Worm (Caenorhabditis elegans): Measurements from ENCODE around the gene atgp-2.
A peak's percentile ranks its signal among the peaks of the same experiment; 100 is the strongest.

atgp-2 gene

ce11 chrII:14647550-14647949 is 3.7 kb upstream of the atgp-2 start:
- TF ChIP-seq ets-5 (GFP tag; IDR thresholded peaks at IDR 0.05), result no peak
- TF ChIP-seq efl-1 (optimal IDR thresholded peaks at IDR 0.05), result no peak
- TF ChIP-seq efl-1 (GFP tag; optimal IDR thresholded peaks at IDR 0.05 in 1 of 2), result peak in 1 of 2 experiments; percentile 87
- TF ChIP-seq ceh-88 (GFP tag; IDR thresholded peaks at IDR 0.05), result no peak

ce11 chrII:14645290-14645689 is 1.4 kb upstream of the atgp-2 start:
- peak; percentile 68 for TF ChIP-seq snu-23 (GFP tag; optimal IDR thresholded peaks at IDR 0.05)
- TF ChIP-seq lin-15B (tag; optimal IDR thresholded peaks at IDR 0.05), result no peak
- no peak for TF ChIP-seq grh-1 (GFP tag; IDR thresholded peaks at IDR 0.05)
- no peak for TF ChIP-seq nhr-11 (tag; optimal IDR thresholded peaks at IDR 0.05)
- peak; percentile 24; the same call in 1 of the 2 replicates for TF ChIP-seq nhr-19 (GFP tag; conservative IDR thresholded peaks at IDR 0.05)
- TF ChIP-seq nhr-71 (tag; optimal IDR thresholded peaks at IDR 0.05), result peak; percentile 72
- no peak for TF ChIP-seq hlh-17 (GFP tag; optimal IDR thresholded peaks at IDR 0.05; ENCODE audit: borderline replicate concordance)
- peak; percentile 5 for TF ChIP-seq fos-1 (tag; optimal IDR thresholded peaks at IDR 0.05)
- TF ChIP-seq ztf-4 (tag; optimal IDR thresholded peaks at IDR 0.05), result peak; percentile 6
- peak; percentile 3 for TF ChIP-seq C16A3.4 (tag; optimal IDR thresholded peaks at IDR 0.05)
- TF ChIP-seq dsc-1 (tag; optimal IDR thresholded peaks at IDR 0.05), result no peak
- peak; percentile 57 to 63 for TF ChIP-seq efl-1 (optimal IDR thresholded peaks at IDR 0.05)
- TF ChIP-seq efl-1 (GFP tag; optimal IDR thresholded peaks at IDR 0.05 in 1 of 2), result peak in 1 of 2 experiments; percentile 47
- no peak for TF ChIP-seq ama-1 (optimal IDR thresholded peaks at IDR 0.05)
- peak in 1 of 6 experiments; percentile 7 for TF ChIP-seq elt-3 (tag; optimal IDR thresholded peaks at IDR 0.05)
- TF ChIP-seq mef-2 (tag; optimal IDR thresholded peaks at IDR 0.05), result no peak
- no peak for TF ChIP-seq nhr-237 (tag; optimal IDR thresholded peaks at IDR 0.05)
- peak; percentile 69 for TF ChIP-seq mep-1 (tag; optimal IDR thresholded peaks at IDR 0.05)
- peak; percentile 12 to 21 (median 14) for TF ChIP-seq dpl-1 (GFP tag; optimal IDR thresholded peaks at IDR 0.05)
- TF ChIP-seq irx-1 (tag; optimal IDR thresholded peaks at IDR 0.05), result peak; percentile 12
- TF ChIP-seq ztf-11 (tag; optimal IDR thresholded peaks at IDR 0.05), result no peak
- TF ChIP-seq blmp-1 (tag; optimal IDR thresholded peaks at IDR 0.05), result peak; percentile 71
- peak; percentile 52 for TF ChIP-seq tbx-2 (tag; optimal IDR thresholded peaks at IDR 0.05)
- TF ChIP-seq snpc-4 (tag; optimal IDR thresholded peaks at IDR 0.05), result peak; percentile 74
- peak in 1 of 2 experiments; percentile 23 for TF ChIP-seq mdl-1 (tag; optimal IDR thresholded peaks at IDR 0.05)
- peak; percentile 46 for TF ChIP-seq swsn-7 (tag; optimal IDR thresholded peaks at IDR 0.05)
- no peak for TF ChIP-seq mab-9 (GFP tag; IDR thresholded peaks at IDR 0.05)
- TF ChIP-seq rnt-1 (tag; optimal IDR thresholded peaks at IDR 0.05), result peak; percentile 58
- peak; percentile 40 to 65 for TF ChIP-seq lsy-2 (tag; optimal IDR thresholded peaks at IDR 0.05)
- TF ChIP-seq lin-35 (GFP tag; optimal IDR thresholded peaks at IDR 0.05), result peak; percentile 24 to 26
- peak; percentile 14 for TF ChIP-seq nhr-77 (tag; optimal IDR thresholded peaks at IDR 0.05)
- peak in 2 of 3 experiments; percentile 16 to 47 for TF ChIP-seq ceh-82 (tag; optimal IDR thresholded peaks at IDR 0.05)
- peak; percentile 91 for TF ChIP-seq lin-39 (tag; optimal IDR thresholded peaks at IDR 0.05)
- TF ChIP-seq nhr-20 (tag; optimal IDR thresholded peaks at IDR 0.05), result peak; percentile 45
- peak; percentile 91 for TF ChIP-seq lin-14 (GFP tag; optimal IDR thresholded peaks at IDR 0.05)
- no peak for TF ChIP-seq aly-2 (tag; optimal IDR thresholded peaks at IDR 0.05)
- TF ChIP-seq nhr-47 (tag; optimal IDR thresholded peaks at IDR 0.05), result peak; percentile 35
- TF ChIP-seq fkh-4 (tag; optimal IDR thresholded peaks at IDR 0.05; ENCODE audit: borderline replicate concordance), result peak; percentile 28

DNA sequence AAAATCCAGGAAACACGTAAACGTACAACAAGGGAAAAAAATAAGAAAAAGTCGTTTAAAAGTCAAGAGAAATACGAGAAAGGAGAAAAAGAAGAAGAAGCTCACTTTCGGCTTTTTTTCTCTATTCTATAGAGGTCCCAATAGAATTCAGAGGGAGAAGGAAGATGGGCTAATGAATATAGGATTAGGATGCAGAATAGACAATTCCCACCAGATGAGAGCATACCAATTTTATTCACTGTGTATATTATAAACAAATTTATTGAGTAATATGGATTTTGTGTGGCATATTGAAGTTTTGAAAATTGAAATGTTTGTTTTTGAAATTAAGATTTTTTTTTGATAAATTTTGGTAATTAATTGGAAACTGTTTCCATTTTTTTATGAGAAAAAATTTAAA is 582 bp upstream of the atgp-2 start:
- TF ChIP-seq jun-1 (tag; optimal IDR thresholded peaks at IDR 0.05) (no peak), nhr-20 (tag; optimal IDR thresholded peaks at IDR 0.05) (no peak)
